Worm (Caenorhabditis elegans) whole organism, L2 larva: Measurements from ENCODE around the gene F14H12.3.
A peak's percentile ranks its signal among the peaks of the same experiment; 100 is the strongest.

Experiments used
- ama-1 ChIP-seq: fragments of 150-350 bp; optimal IDR thresholded peaks from 2 replicates; lab custom pipeline; 2018; ENCODE audit warnings: inconsistent platforms
- ceh-16 ChIP-seq: fragments of 150-350 bp; optimal IDR thresholded peaks from 2 replicates; lab custom pipeline; 2014; ENCODE audit warnings: missing biosample characterization, missing genetic modification characterization
- lin-13 ChIP-seq: fragments of 150-350 bp; optimal IDR thresholded peaks from 2 replicates; lab custom pipeline; 2014; ENCODE audit warnings: missing biosample characterization, missing genetic modification reagents, missing genetic modification characterization
- lsy-2 ChIP-seq, 2 experiments: fragments of 150-350 bp in 1 of 2; sonication (generic microtip) in 1 of 2; optimal IDR thresholded peaks; 2 replicates each; lab custom pipeline; 2014 to 2017; ENCODE audit warnings: missing biosample characterization in 2 of 2, missing genetic modification characterization in 2 of 2
- nhr-10 ChIP-seq: sonication (generic microtip); optimal IDR thresholded peaks from 2 replicates; lab custom pipeline; 2017; ENCODE audit warnings: missing biosample characterization, missing genetic modification characterization
- nhr-23 ChIP-seq: fragments of 150-350 bp; optimal IDR thresholded peaks from 2 replicates; lab custom pipeline; 2014; ENCODE audit warnings: missing biosample characterization, missing genetic modification reagents, missing genetic modification characterization
- unc-55 ChIP-seq: fragments of 150-350 bp; sonication (generic microtip); optimal IDR thresholded peaks from 3 replicates; lab custom pipeline; 2014; ENCODE audit warnings: missing biosample characterization, missing genetic modification reagents, missing genetic modification characterization
- ztf-11 ChIP-seq: sonication (generic microtip); optimal IDR thresholded peaks from 2 replicates; lab custom pipeline; 2017; ENCODE audit warnings: missing biosample characterization, missing genetic modification characterization

DNA sequence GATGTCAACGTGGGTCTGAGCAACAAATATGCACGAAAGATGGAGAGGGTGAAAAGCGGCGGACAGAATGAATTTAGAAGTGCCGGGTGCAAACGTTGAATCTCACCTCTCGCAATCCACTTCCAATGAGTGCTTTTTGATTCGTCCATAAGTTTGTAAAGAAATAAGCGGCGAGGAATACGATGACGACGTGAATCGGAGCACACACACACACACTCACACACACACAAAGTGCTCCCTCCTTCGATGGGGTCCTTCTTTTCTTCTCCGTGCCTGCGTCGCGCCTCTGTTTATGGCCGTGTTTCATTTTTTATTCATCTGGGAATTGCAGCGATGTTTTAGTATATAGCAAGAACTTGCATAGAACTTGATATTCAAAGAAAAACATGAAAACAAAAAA lies 46.6 kb upstream of the F14H12.3 start, which contains the start of gene paf-2:
- TF ChIP-seq lsy-2 (tag; optimal IDR thresholded peaks at IDR 0.05; lab: Kevin White, UChicago) (no peak), nhr-10 (tag; lab: Kevin White, UChicago) (no peak), lin-13 (GFP tag; lab: Kevin White, UChicago) (no peak), ama-1 (lab: Kevin White, UChicago) (no peak), ztf-11 (tag; lab: Kevin White, UChicago) (no peak), unc-55 (GFP tag; lab: Kevin White, UChicago) (peak; percentile 25), nhr-23 (tag; lab: Kevin White, UChicago) (no peak), ceh-16 (tag; lab: Kevin White, UChicago) (no peak)
